Fruit fly (Drosophila melanogaster): ENCODE data around the gene CG34041.

CG34041 gene

dm6 chr3R:30472331-30472730, 35.5 kb upstream of the CG34041 start:
- TF ChIP-seq lola (GFP tag; optimal IDR thresholded peaks at IDR 0.05) (no peak), sv (GFP tag; optimal IDR thresholded peaks at IDR 0.05) (no peak), CrebA (GFP tag; optimal IDR thresholded peaks at IDR 0.05; ENCODE audit: borderline replicate concordance) (no peak), Vsx2 (GFP tag; optimal IDR thresholded peaks at IDR 0.05; ENCODE audit: partially characterized antibody) (no peak), sage (GFP tag; optimal IDR thresholded peaks at IDR 0.05) (no peak), CG9705 (GFP tag; optimal IDR thresholded peaks at IDR 0.05) (no peak), rgr (GFP tag; optimal IDR thresholded peaks at IDR 0.05) (no peak), ey (GFP tag; optimal IDR thresholded peaks at IDR 0.05) (no peak), GATAd (GFP tag; optimal IDR thresholded peaks at IDR 0.05) (no peak), dsf (GFP tag; optimal IDR thresholded peaks at IDR 0.05; ENCODE audit: borderline replicate concordance) (no peak), Myc (optimal IDR thresholded peaks at IDR 0.05) (no peak), Hnf4 (GFP tag; optimal IDR thresholded peaks at IDR 0.05) (no peak), br (GFP tag; optimal IDR thresholded peaks at IDR 0.05) (no peak)

DNA sequence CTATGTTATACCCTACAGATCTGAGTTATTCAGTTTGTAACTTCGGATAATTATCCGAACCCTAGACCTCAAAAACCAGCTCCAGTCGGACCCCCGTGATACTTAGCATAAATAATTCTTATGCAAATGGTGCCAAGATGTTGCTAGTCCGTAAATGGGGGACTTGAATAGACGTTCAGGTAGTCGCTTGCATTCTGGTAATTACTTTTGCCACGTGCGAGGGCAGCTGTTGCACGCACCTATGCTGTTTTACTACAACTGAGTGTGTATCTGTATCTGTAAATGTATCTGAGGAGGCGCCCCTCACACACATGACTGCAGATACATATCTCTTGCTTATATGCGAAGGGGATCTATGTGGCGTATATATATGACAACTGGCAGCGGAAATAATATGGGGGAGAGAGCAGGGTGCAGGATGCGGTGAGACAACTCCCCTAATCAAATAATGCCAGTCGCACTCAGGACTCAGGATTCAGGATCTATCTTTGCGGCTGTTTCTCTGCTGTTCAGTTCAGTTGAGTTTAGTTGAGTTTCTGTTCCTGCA, 33.1 kb upstream of the CG34041 start:
- no peak for TF ChIP-seq dl (GFP tag; optimal IDR thresholded peaks at IDR 0.05; ENCODE audit: insufficient read depth in 1 of 2, partially characterized antibody in 2 of 2)
- TF ChIP-seq jim (GFP tag; optimal IDR thresholded peaks at IDR 0.05), result no peak
- TF ChIP-seq pan (optimal IDR thresholded peaks at IDR 0.05), result no peak
- TF ChIP-seq Hnf4 (GFP tag; optimal IDR thresholded peaks at IDR 0.05), result no peak
- no peak for TF ChIP-seq GATAd (GFP tag; optimal IDR thresholded peaks at IDR 0.05)
- TF ChIP-seq woc (GFP tag; optimal IDR thresholded peaks at IDR 0.05), result no peak
- TF ChIP-seq dmrt93B (GFP tag; optimal IDR thresholded peaks at IDR 0.05), result no peak
- no peak for TF ChIP-seq brk (GFP tag; optimal IDR thresholded peaks at IDR 0.05)
- TF ChIP-seq h (GFP tag; optimal IDR thresholded peaks at IDR 0.05), result no peak
- TF ChIP-seq lola (GFP tag; optimal IDR thresholded peaks at IDR 0.05), result no peak
- TF ChIP-seq Sp1 (GFP tag; optimal IDR thresholded peaks at IDR 0.05), result no peak
- no peak for TF ChIP-seq Dif (GFP tag; optimal IDR thresholded peaks at IDR 0.05; ENCODE audit: partially characterized antibody)
- no peak for TF ChIP-seq usp (GFP tag; optimal IDR thresholded peaks at IDR 0.05)
- no peak for TF ChIP-seq rgr (GFP tag; optimal IDR thresholded peaks at IDR 0.05)
- no peak for TF ChIP-seq OdsH (GFP tag; optimal IDR thresholded peaks at IDR 0.05)
- TF ChIP-seq psq (GFP tag; optimal IDR thresholded peaks at IDR 0.05), result no peak
- TF ChIP-seq sv (GFP tag; optimal IDR thresholded peaks at IDR 0.05), result no peak
- TF ChIP-seq Rel (GFP tag; optimal IDR thresholded peaks at IDR 0.05), result no peak
- TF ChIP-seq Rel (tag; optimal IDR thresholded peaks at IDR 0.05), result no peak
- TF ChIP-seq fru (GFP tag; optimal IDR thresholded peaks at IDR 0.05), result no peak

DNA sequence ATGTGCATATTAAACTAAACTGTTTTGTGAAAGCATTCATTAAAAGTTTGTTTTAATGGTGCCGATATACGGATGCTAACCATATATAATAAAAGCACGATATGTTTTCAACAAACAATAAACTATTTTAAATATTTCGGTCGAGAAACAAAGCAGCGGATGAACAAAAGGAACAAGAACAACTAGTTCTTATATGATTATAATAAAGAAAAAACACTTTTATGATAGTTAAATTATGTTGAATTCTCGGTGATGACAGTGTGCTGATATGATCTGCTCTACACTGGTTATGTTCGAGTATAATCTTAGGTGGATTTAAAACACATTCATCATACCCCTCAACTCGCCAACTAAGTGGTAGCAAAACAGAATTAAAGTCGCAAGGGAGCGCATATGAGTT, 31.9 kb upstream of the CG34041 start:
- TF ChIP-seq CG9705 (GFP tag; optimal IDR thresholded peaks at IDR 0.05) (no peak), usp (GFP tag; optimal IDR thresholded peaks at IDR 0.05) (no peak), ey (GFP tag; optimal IDR thresholded peaks at IDR 0.05) (no peak), dl (GFP tag; optimal IDR thresholded peaks at IDR 0.05; ENCODE audit: insufficient read depth in 1 of 2, partially characterized antibody in 2 of 2) (no peak), foxo (GFP tag; optimal IDR thresholded peaks at IDR 0.05) (no peak), Myc (optimal IDR thresholded peaks at IDR 0.05) (no peak), CG32264 (GFP tag; optimal IDR thresholded peaks at IDR 0.05) (no peak), fru (GFP tag; optimal IDR thresholded peaks at IDR 0.05) (no peak), dmrt93B (GFP tag; optimal IDR thresholded peaks at IDR 0.05) (no peak), pan (optimal IDR thresholded peaks at IDR 0.05) (no peak), psq (GFP tag; optimal IDR thresholded peaks at IDR 0.05) (no peak), Rel (GFP tag; optimal IDR thresholded peaks at IDR 0.05) (no peak), Rel (tag; optimal IDR thresholded peaks at IDR 0.05) (no peak), brk (GFP tag; optimal IDR thresholded peaks at IDR 0.05) (no peak), Hr78 (GFP tag; optimal IDR thresholded peaks at IDR 0.05) (no peak), sv (GFP tag; optimal IDR thresholded peaks at IDR 0.05) (no peak)

dm6 chr3R:30476367-30476766, 31.5 kb upstream of the CG34041 start, which contains the start of gene spdo:
TSS of gene spdo (plus strand) at chr3R:30476684.
- TF ChIP-seq Hr78 (GFP tag; optimal IDR thresholded peaks at IDR 0.05) (no peak), br (GFP tag; optimal IDR thresholded peaks at IDR 0.05) (no peak), Rel (GFP tag; optimal IDR thresholded peaks at IDR 0.05) (no peak), Rel (tag; optimal IDR thresholded peaks at IDR 0.05) (no peak), pan (optimal IDR thresholded peaks at IDR 0.05) (no peak), Jra (GFP tag; optimal IDR thresholded peaks at IDR 0.05) (no peak), jim (GFP tag; optimal IDR thresholded peaks at IDR 0.05) (no peak), brk (GFP tag; optimal IDR thresholded peaks at IDR 0.05) (no peak), foxo (GFP tag; optimal IDR thresholded peaks at IDR 0.05) (no peak), Dfd (GFP tag; optimal IDR thresholded peaks at IDR 0.05) (no peak), usp (GFP tag; optimal IDR thresholded peaks at IDR 0.05) (no peak), dl (GFP tag; optimal IDR thresholded peaks at IDR 0.05; ENCODE audit: insufficient read depth in 1 of 2, partially characterized antibody in 2 of 2) (no peak), Dif (GFP tag; optimal IDR thresholded peaks at IDR 0.05; ENCODE audit: partially characterized antibody) (no peak), rgr (GFP tag; optimal IDR thresholded peaks at IDR 0.05) (no peak), Sp1 (GFP tag; optimal IDR thresholded peaks at IDR 0.05) (no peak), ey (GFP tag; optimal IDR thresholded peaks at IDR 0.05) (no peak), Abd-B (GFP tag; optimal IDR thresholded peaks at IDR 0.05) (no peak)
